Fruit fly (Drosophila melanogaster): ENCODE data around the gene CG32269.

CG32269 gene

dm6 chr3L:3248714-3249663 lies 40.2 kb upstream of the CG32269 start (continued):
- TF ChIP-seq fd59A (GFP tag; optimal IDR thresholded peaks at IDR 0.05), result peak; percentile 99
- TF ChIP-seq dac (GFP tag; optimal IDR thresholded peaks at IDR 0.05), result peak; percentile 82
- peak; percentile 95 for TF ChIP-seq CG6854 (GFP tag; optimal IDR thresholded peaks at IDR 0.05)
- peak; percentile 94 for TF ChIP-seq dsx (GFP tag; optimal IDR thresholded peaks at IDR 0.05; ENCODE audit: poor library complexity, severe bottlenecking)
- peak; percentile 94 for TF ChIP-seq CG8119 (GFP tag; IDR thresholded peaks at IDR 0.05)
- TF ChIP-seq CG6276 (GFP tag; optimal IDR thresholded peaks at IDR 0.05), result peak; percentile 94
- peak; percentile 98 for TF ChIP-seq CG11762 (GFP tag; optimal IDR thresholded peaks at IDR 0.05; ENCODE audit: insufficient read depth)
- TF ChIP-seq CG3032 (tag; optimal IDR thresholded peaks at IDR 0.05), result peak; percentile 98
- TF ChIP-seq Lpt (GFP tag; optimal IDR thresholded peaks at IDR 0.05), result peak; percentile 94
- TF ChIP-seq CG10631 (GFP tag; optimal IDR thresholded peaks at IDR 0.05), result peak; percentile 97
- TF ChIP-seq CG8632 (GFP tag; optimal IDR thresholded peaks at IDR 0.05), result peak; percentile 99
- TF ChIP-seq pdm3 (GFP tag; optimal IDR thresholded peaks at IDR 0.05), result peak; percentile 97
- peak; percentile 98 for TF ChIP-seq CG3919 (GFP tag; optimal IDR thresholded peaks at IDR 0.05)
- TF ChIP-seq Met (GFP tag; optimal IDR thresholded peaks at IDR 0.05), result peak; percentile 99
- peak; percentile 86 to 98 for TF ChIP-seq salr (GFP tag; optimal IDR thresholded peaks at IDR 0.05)
- peak; percentile 99 for TF ChIP-seq Sox15 (GFP tag; optimal IDR thresholded peaks at IDR 0.05)
- TF ChIP-seq CG6808 (GFP tag; optimal IDR thresholded peaks at IDR 0.05), result peak; percentile 99
- peak; percentile 90 for TF ChIP-seq CG16779 (tag; optimal IDR thresholded peaks at IDR 0.05)
- peak; percentile 98 for TF ChIP-seq CG6792 (GFP tag; optimal IDR thresholded peaks at IDR 0.05)
- TF ChIP-seq lz (GFP tag; optimal IDR thresholded peaks at IDR 0.05), result peak; percentile 98
- peak; percentile 99 for TF ChIP-seq Smox (GFP tag; optimal IDR thresholded peaks at IDR 0.05)

dm6 chr3L:3247130-3248065 lies 38.6 kb upstream of the CG32269 start, which contains the start of gene CG43389:
Gene CG43389 (plus strand): TSS chr3L:3248015.
- peak; percentile 83 for TF ChIP-seq CG32006 (GFP tag; optimal IDR thresholded peaks at IDR 0.05)
- peak; percentile 87 for TF ChIP-seq Blimp-1 (GFP tag; optimal IDR thresholded peaks at IDR 0.05)
- peak; percentile 92 for TF ChIP-seq fd59A (GFP tag; optimal IDR thresholded peaks at IDR 0.05)
- peak; percentile 81 for TF ChIP-seq eg (GFP tag; IDR thresholded peaks at IDR 0.05)
- TF ChIP-seq CG6163 (GFP tag; IDR thresholded peaks at IDR 0.05), result peak; percentile 89
- TF ChIP-seq CG8119 (GFP tag; IDR thresholded peaks at IDR 0.05), result peak; percentile 87
- peak; percentile 85 for TF ChIP-seq CG6808 (GFP tag; optimal IDR thresholded peaks at IDR 0.05)
- peak; percentile 99 for TF ChIP-seq Smox (GFP tag; optimal IDR thresholded peaks at IDR 0.05)
- TF ChIP-seq CG8632 (GFP tag; optimal IDR thresholded peaks at IDR 0.05), result peak; percentile 96
- TF ChIP-seq net (GFP tag; optimal IDR thresholded peaks at IDR 0.05), result peak; percentile 90
- TF ChIP-seq Sox14 (GFP tag; optimal IDR thresholded peaks at IDR 0.05), result peak; percentile 98
- peak; percentile 95 for TF ChIP-seq CG6792 (GFP tag; optimal IDR thresholded peaks at IDR 0.05)
- peak; percentile 89 for TF ChIP-seq Eip75B (GFP tag; optimal IDR thresholded peaks at IDR 0.05)
- TF ChIP-seq Hr39 (GFP tag; optimal IDR thresholded peaks at IDR 0.05), result peak; percentile 98
- peak; percentile 96 for TF ChIP-seq Ets21C (GFP tag; optimal IDR thresholded peaks at IDR 0.05)
- TF ChIP-seq pdm3 (GFP tag; optimal IDR thresholded peaks at IDR 0.05), result peak; percentile 94
- TF ChIP-seq CG8319 (GFP tag; optimal IDR thresholded peaks at IDR 0.05), result peak; percentile 89
- TF ChIP-seq CG1621 (tag; optimal IDR thresholded peaks at IDR 0.05), result peak; percentile 90
- peak; percentile 81 for TF ChIP-seq Lpt (GFP tag; optimal IDR thresholded peaks at IDR 0.05)
- peak; percentile 58 for TF ChIP-seq Gug (GFP tag; IDR thresholded peaks at IDR 0.05)
- no peak for TF ChIP-seq CG11294 (GFP tag; IDR thresholded peaks at IDR 0.05)
- TF ChIP-seq achi (GFP tag; optimal IDR thresholded peaks at IDR 0.05), result peak; percentile 94
- TF ChIP-seq Eip93F (GFP tag; optimal IDR thresholded peaks at IDR 0.05), result peak; percentile 97
- TF ChIP-seq CG6276 (GFP tag; optimal IDR thresholded peaks at IDR 0.05), result no peak
- TF ChIP-seq Eip78C (GFP tag), result peak; percentile 98
- TF ChIP-seq dsx (GFP tag; optimal IDR thresholded peaks at IDR 0.05; ENCODE audit: poor library complexity, severe bottlenecking), result peak; percentile 86
- TF ChIP-seq fkh (GFP tag; optimal IDR thresholded peaks at IDR 0.05), result no peak
- peak; percentile 99 for TF ChIP-seq svp (GFP tag)
- peak; percentile 95 for TF ChIP-seq OdsH (GFP tag; optimal IDR thresholded peaks at IDR 0.05)
- peak; percentile 91 for TF ChIP-seq Ets96B (tag; optimal IDR thresholded peaks at IDR 0.05)
- peak; percentile 99 for TF ChIP-seq CG31627 (GFP tag; optimal IDR thresholded peaks at IDR 0.05)
- peak; percentile 99 for TF ChIP-seq vri (GFP tag; optimal IDR thresholded peaks at IDR 0.05)
- TF ChIP-seq CG15336 (GFP tag; IDR thresholded peaks at IDR 0.05), result peak; percentile 81
- TF ChIP-seq salr (GFP tag; optimal IDR thresholded peaks at IDR 0.05), result peak; percentile 74 to 91

All from whole organism, prepupa.